Fruit fly (Drosophila melanogaster): Measurements from ENCODE around the gene ssx.

DNA sequence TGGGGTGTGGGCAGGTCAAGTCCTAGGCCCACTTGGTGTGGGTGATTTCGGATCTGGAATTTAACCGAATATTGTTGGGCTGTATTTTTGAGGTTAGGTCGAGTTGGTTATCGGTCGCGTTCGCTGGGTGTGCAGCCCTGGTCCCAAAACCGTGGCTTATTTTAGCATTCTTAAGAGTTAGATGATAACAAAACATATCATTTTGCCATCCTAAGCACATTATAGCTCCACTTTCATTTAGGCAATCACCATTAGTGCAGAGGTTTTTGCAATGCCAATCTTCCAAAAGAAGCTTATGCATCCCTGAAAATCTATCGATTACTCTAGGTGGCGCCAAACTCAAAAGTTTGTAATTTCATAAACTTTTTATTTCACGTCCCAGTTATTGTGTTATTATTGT lies 21.1 kb upstream of the ssx start, which contains the start of gene MTPAP:
- TF ChIP-seq fd102C (GFP tag; optimal IDR thresholded peaks at IDR 0.05) (no peak), CG7963 (GFP tag; IDR thresholded peaks at IDR 0.05; ENCODE audit: partially characterized antibody) (peak; percentile 28; the same call in 1 of the 3 replicates), nau (GFP tag; optimal IDR thresholded peaks at IDR 0.05) (no peak), Xbp1 (GFP tag; optimal IDR thresholded peaks at IDR 0.05) (peak; percentile 23), crp (GFP tag; optimal IDR thresholded peaks at IDR 0.05) (peak in 1 of 2 experiments; percentile 22), YL-1 (GFP tag; optimal IDR thresholded peaks at IDR 0.05) (peak; percentile 55), fru (optimal IDR thresholded peaks at IDR 0.05) (no peak), CG15011 (GFP tag; optimal IDR thresholded peaks at IDR 0.05) (no peak)

All from whole organism, embryonic.